Worm (Caenorhabditis elegans) whole organism, L1 larva: ENCODE data around the gene F55B11.7.

ENCODE experiments used
- dpl-1 ChIP-seq, 3 experiments: fragments of 150-350 bp in 2 of 3; sonication (generic microtip) in 1 of 3; optimal IDR thresholded peaks; 2 replicates each; lab custom pipeline; 2014 to 2017; ENCODE audit warnings: missing biosample characterization in 3 of 3, missing genetic modification characterization in 3 of 3, missing genetic modification reagents in 3 of 3
- fkh-10 ChIP-seq: sonication (generic microtip); optimal IDR thresholded peaks from 2 replicates; lab custom pipeline; 2017; ENCODE audit warnings: missing biosample characterization, missing genetic modification reagents, missing genetic modification characterization
- rnt-1 ChIP-seq: sonication (generic microtip); optimal IDR thresholded peaks from 2 replicates; lab custom pipeline; 2016; ENCODE audit warnings: mild to moderate bottlenecking, missing genetic modification characterization, moderate library complexity, missing compliant biosample characterization

Gene F55B11.7

ce11 chrIV:14371639-14372038 is 50.2 kb downstream of the F55B11.7 start (continued):
- TF ChIP-seq fkh-10 (GFP tag; lab: Kevin White, UChicago) (peak; percentile 76), rnt-1 (tag; lab: Kevin White, UChicago) (no peak), dpl-1 (GFP tag; optimal IDR thresholded peaks at IDR 0.05; lab: Kevin White, UChicago) (peak in 1 of 3 experiments; percentile 25)
